Worm (Caenorhabditis elegans) whole organism, midembryonic: ENCODE data around the gene msp-10.

ENCODE experiments used
- T22C8.4 ChIP-seq: fragments of 200-800 bp; sonication (Bioruptor generic); IDR thresholded peaks from 2 replicates; pipeline ENCODE4 v1.3.6; 2022; ENCODE audit warnings: missing genetic modification characterization, missing compliant biosample characterization
- cog-1 ChIP-seq: sonication (generic microtip); optimal IDR thresholded peaks from 2 replicates; lab custom pipeline; 2016; ENCODE audit warnings: missing genetic modification characterization, missing compliant biosample characterization
- flt-1 ChIP-seq: fragments of 200-800 bp; sonication (Bioruptor generic); IDR thresholded peaks from 2 replicates; pipeline ENCODE4 v1.3.6; 2022; ENCODE audit warnings: missing genetic modification characterization, missing compliant biosample characterization
- klf-2 ChIP-seq: fragments of 200-800 bp; sonication (Bioruptor generic); conservative IDR thresholded peaks from 2 replicates; pipeline ENCODE4 v1.3.6; 2022; ENCODE audit warnings: missing genetic modification reagents, missing genetic modification characterization, missing compliant biosample characterization
- med-1 ChIP-seq: sonication (generic microtip); optimal IDR thresholded peaks from 2 replicates; lab custom pipeline; 2017; ENCODE audit warnings: missing genetic modification characterization, mild to moderate bottlenecking, missing compliant biosample characterization, antibody characterized with exemption, missing genetic modification reagents; ENCODE audit not compliant: insufficient read depth
- ref-1 ChIP-seq: fragments of 200-800 bp; sonication (Bioruptor generic); conservative IDR thresholded peaks from 2 replicates; pipeline ENCODE4 v1.3.6; 2022; ENCODE audit warnings: missing genetic modification reagents, missing genetic modification characterization, missing compliant biosample characterization
- tab-1 ChIP-seq: fragments of 200-800 bp; sonication (Bioruptor generic); IDR thresholded peaks from 2 replicates; pipeline ENCODE4 v1.3.6; 2022; ENCODE audit warnings: missing genetic modification characterization, missing compliant biosample characterization
- ztf-23 ChIP-seq: fragments of 200-800 bp; sonication (Bioruptor generic); IDR thresholded peaks from 2 replicates; pipeline ENCODE4 v1.3.6; 2022; ENCODE audit warnings: missing genetic modification reagents, missing genetic modification characterization, missing compliant biosample characterization
- ztf-29 ChIP-seq: fragments of 200-800 bp; sonication (Bioruptor generic); IDR thresholded peaks from 2 replicates; pipeline ENCODE4 v1.3.6; 2022; ENCODE audit warnings: missing genetic modification reagents, missing genetic modification characterization, missing compliant biosample characterization

DNA sequence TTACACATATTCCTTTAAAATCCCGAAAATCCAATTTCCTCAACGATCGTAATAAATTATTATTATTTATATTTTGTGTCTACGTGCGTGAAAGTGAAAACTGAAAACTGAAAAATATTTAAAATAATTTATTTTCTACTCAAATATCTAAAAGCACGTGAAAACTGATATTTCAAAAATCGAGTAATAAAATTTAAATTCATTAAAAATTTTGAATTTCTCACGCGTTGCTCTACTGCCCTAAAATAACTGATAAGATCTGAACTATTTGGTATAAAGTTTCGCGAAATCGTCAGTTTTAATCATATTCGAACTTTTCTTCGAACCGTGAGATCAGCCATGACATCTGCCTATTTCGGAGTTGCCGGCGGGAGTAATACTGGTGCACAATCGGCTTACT lies 14.8 kb downstream of the msp-10 start, which contains the start of gene ssq-1:
- TF ChIP-seq T22C8.4 (GFP tag; lab: Robert Waterston, UW) (no peak), klf-2 (GFP tag; lab: Robert Waterston, UW) (no peak), ztf-23 (GFP tag; lab: Robert Waterston, UW) (no peak), tab-1 (GFP tag; lab: Robert Waterston, UW) (no peak), flt-1 (GFP tag; lab: Robert Waterston, UW) (no peak), med-1 (no peak), cog-1 (tag; lab: Kevin White, UChicago) (no peak), ref-1 (GFP tag; lab: Robert Waterston, UW) (no peak), ztf-29 (GFP tag; lab: Robert Waterston, UW) (no peak)
